Fruit fly (Drosophila melanogaster) whole organism, embryonic: ENCODE data around the gene CG6511.
A peak's percentile ranks its signal among the peaks of the same experiment; 100 is the strongest.

Experiments used
- Ada2b ChIP-seq: fragments of 200-800 bp; sonication (Bioruptor generic); IDR thresholded peaks from 2 replicates; pipeline ENCODE4 v1.3.6; 2022; ENCODE audit warnings: missing biosample characterization, missing genetic modification characterization
- Asciz ChIP-seq: fragments of 200-800 bp; sonication (Bioruptor generic); optimal IDR thresholded peaks from 2 replicates; lab custom pipeline; 2017; ENCODE audit warnings: missing biosample characterization, mild to moderate bottlenecking, missing genetic modification characterization, missing genetic modification reagents
- Bgb ChIP-seq: fragments of 200-800 bp; sonication (Bioruptor generic); IDR thresholded peaks from 2 replicates; pipeline ENCODE4 v1.3.6; 2022; ENCODE audit warnings: missing biosample characterization, missing genetic modification characterization; ENCODE audit not compliant: partially characterized antibody
- Bteb2 ChIP-seq: fragments of 200-800 bp; sonication (Bioruptor generic); optimal IDR thresholded peaks from 2 replicates; lab custom pipeline; 2016; ENCODE audit warnings: missing biosample characterization, missing genetic modification characterization
- CG11093 ChIP-seq: fragments of 200-800 bp; sonication (Bioruptor generic); IDR thresholded peaks from 3 replicates; pipeline ENCODE4 v1.3.6; 2022; ENCODE audit warnings: missing biosample characterization, missing genetic modification characterization
- CG11398 ChIP-seq: fragments of 200-800 bp; sonication (Bioruptor generic); optimal IDR thresholded peaks from 2 replicates; lab custom pipeline; 2016; ENCODE audit warnings: missing biosample characterization, missing genetic modification characterization
- CG12744 ChIP-seq: fragments of 200-800 bp; sonication (Bioruptor generic); optimal IDR thresholded peaks from 2 replicates; lab custom pipeline; 2016; ENCODE audit warnings: missing biosample characterization, missing genetic modification characterization
- CG13296 ChIP-seq: fragments of 200-800 bp; sonication (Bioruptor generic); optimal IDR thresholded peaks from 3 replicates; lab custom pipeline; 2018; ENCODE audit warnings: missing biosample characterization, mild to moderate bottlenecking, missing genetic modification characterization
- CG14965 ChIP-seq: fragments of 200-800 bp; sonication (Bioruptor generic); optimal IDR thresholded peaks from 2 replicates; lab custom pipeline; 2016; ENCODE audit warnings: missing biosample characterization, missing genetic modification characterization, borderline replicate concordance
- CG1602 ChIP-seq: fragments of 200-800 bp; sonication (Bioruptor generic); optimal IDR thresholded peaks from 3 replicates; lab custom pipeline; 2016; ENCODE audit warnings: missing biosample characterization, missing genetic modification characterization
- CG16779 ChIP-seq: fragments of 200-800 bp; sonication (Bioruptor generic); IDR thresholded peaks from 2 replicates; pipeline ENCODE4 v1.3.6; 2022; ENCODE audit warnings: missing biosample characterization, missing genetic modification characterization
- CG17328 ChIP-seq: fragments of 200-800 bp; sonication (Bioruptor generic); IDR thresholded peaks from 2 replicates; pipeline ENCODE4 v1.3.6; 2022; ENCODE audit warnings: missing biosample characterization, missing genetic modification characterization
- CG18476 ChIP-seq: fragments of 200-800 bp; sonication (Bioruptor generic); optimal IDR thresholded peaks from 2 replicates; lab custom pipeline; 2016; ENCODE audit warnings: missing biosample characterization, mild to moderate bottlenecking, missing genetic modification characterization
- CG3065 ChIP-seq: fragments of 200-800 bp; sonication (Bioruptor generic); optimal IDR thresholded peaks from 2 replicates; lab custom pipeline; 2016; ENCODE audit warnings: missing biosample characterization, missing genetic modification characterization
- CG6791 ChIP-seq: fragments of 200-800 bp; sonication (Bioruptor generic); IDR thresholded peaks from 3 replicates; pipeline ENCODE4 v1.3.6; 2022; ENCODE audit warnings: missing biosample characterization, missing genetic modification characterization; ENCODE audit not compliant: partially characterized antibody
- CG7786 ChIP-seq: fragments of 200-800 bp; sonication (Bioruptor generic); optimal IDR thresholded peaks from 2 replicates; lab custom pipeline; 2016; ENCODE audit warnings: missing biosample characterization, missing genetic modification characterization
- CG8281 ChIP-seq: fragments of 200-800 bp; sonication (Bioruptor generic); optimal IDR thresholded peaks from 2 replicates; lab custom pipeline; 2018; ENCODE audit warnings: missing biosample characterization, mild to moderate bottlenecking, missing genetic modification characterization, moderate library complexity
- CG8359 ChIP-seq: fragments of 200-800 bp; sonication (Bioruptor generic); optimal IDR thresholded peaks from 2 replicates; lab custom pipeline; 2017; ENCODE audit warnings: missing biosample characterization, mild to moderate bottlenecking, missing genetic modification characterization, borderline replicate concordance
- CG8924 ChIP-seq: fragments of 200-800 bp; optimal IDR thresholded peaks from 3 replicates; lab custom pipeline; 2019; ENCODE audit warnings: missing biosample characterization, mild to moderate bottlenecking, missing genetic modification characterization, moderate library complexity
- CG9215 ChIP-seq: fragments of 200-800 bp; sonication (Bioruptor generic); IDR thresholded peaks from 2 replicates; pipeline ENCODE4 v1.3.6; 2022; ENCODE audit warnings: missing biosample characterization, missing genetic modification characterization
- Dll ChIP-seq: fragments of 200-800 bp; sonication (Bioruptor generic); IDR thresholded peaks from 4 replicates; pipeline ENCODE4 v1.3.6; 2022; ENCODE audit warnings: missing biosample characterization, missing genetic modification characterization; ENCODE audit not compliant: partially characterized antibody
- Dp ChIP-seq: fragments of 200-800 bp; sonication (Bioruptor generic); optimal IDR thresholded peaks from 2 replicates; lab custom pipeline; 2018; ENCODE audit warnings: missing biosample characterization, mild to moderate bottlenecking, missing genetic modification characterization, moderate library complexity
- Fer2 ChIP-seq: fragments of 200-800 bp; sonication (Bioruptor generic); optimal IDR thresholded peaks from 2 replicates; lab custom pipeline; 2018; ENCODE audit warnings: missing biosample characterization, mild to moderate bottlenecking, missing genetic modification characterization, moderate library complexity
- GATAe ChIP-seq: fragments of 200-800 bp; sonication (Bioruptor generic); conservative IDR thresholded peaks from 2 replicates; pipeline ENCODE4 v1.3.6; 2022; ENCODE audit warnings: missing biosample characterization, missing genetic modification characterization
- Hr39 ChIP-seq: fragments of >200 bp; optimal IDR thresholded peaks from 2 replicates; lab custom pipeline; 2017
- Hr51 ChIP-seq, 2 experiments: fragments of 200-800 bp; sonication (Bioruptor generic); optimal IDR thresholded peaks; 2 replicates in 1 of 2; 3 replicates in 1 of 2; lab custom pipeline; 2016 to 2018; ENCODE audit warnings: missing biosample characterization in 2 of 2, missing genetic modification characterization in 2 of 2, mild to moderate bottlenecking in 1 of 2, moderate library complexity in 1 of 2
- Hr78 ChIP-seq, 2 experiments: fragments of 200-800 bp in 1 of 2; fragments of >200 bp in 1 of 2; sonication (Bioruptor generic) in 1 of 2; optimal IDR thresholded peaks; 2 replicates each; lab custom pipeline; 2017 to 2019; ENCODE audit warnings: missing biosample characterization in 2 of 2, missing genetic modification characterization in 2 of 2, mild to moderate bottlenecking in 1 of 2, moderate library complexity in 1 of 2
- Lim3 ChIP-seq: fragments of 200-800 bp; sonication (Bioruptor generic); IDR thresholded peaks from 2 replicates; pipeline ENCODE4 v1.3.6; 2022; ENCODE audit warnings: missing biosample characterization, missing genetic modification characterization
- Mes4 ChIP-seq: fragments of 200-800 bp; sonication (Bioruptor generic); optimal IDR thresholded peaks from 2 replicates; lab custom pipeline; 2016; ENCODE audit warnings: missing biosample characterization, missing genetic modification characterization
- Nf-YC ChIP-seq: fragments of 200-800 bp; optimal IDR thresholded peaks from 3 replicates; lab custom pipeline; 2019; ENCODE audit warnings: missing biosample characterization, mild to moderate bottlenecking, missing genetic modification characterization, moderate library complexity
- Ptx1 ChIP-seq: fragments of 200-800 bp; sonication (Bioruptor generic); IDR thresholded peaks from 2 replicates; pipeline ENCODE4 v1.3.6; 2022; ENCODE audit warnings: missing biosample characterization, missing genetic modification characterization
- Side ChIP-seq: fragments of 200-800 bp; sonication (Bioruptor generic); optimal IDR thresholded peaks from 2 replicates; lab custom pipeline; 2016; ENCODE audit warnings: missing biosample characterization, missing genetic modification characterization
- Sry-δ ChIP-seq: fragments of 200-800 bp; sonication (Bioruptor generic); optimal IDR thresholded peaks from 2 replicates; lab custom pipeline; 2016; ENCODE audit warnings: missing biosample characterization, missing genetic modification characterization
- Stat92E ChIP-seq, 3 experiments: fragments of >200 bp in 2 of 3; fragments of 200-800 bp in 1 of 3; sonication (Bioruptor generic) in 1 of 3; optimal IDR thresholded peaks; 2 replicates each; lab custom pipeline; 2017 to 2019; ENCODE audit warnings: missing biosample characterization in 3 of 3, missing genetic modification characterization in 3 of 3, mild to moderate bottlenecking in 1 of 3, moderate library complexity in 1 of 3
- ara ChIP-seq: fragments of 200-800 bp; sonication (Bioruptor generic); IDR thresholded peaks from 2 replicates; pipeline ENCODE4 v1.3.6; 2022; ENCODE audit warnings: missing biosample characterization, missing genetic modification characterization
- crol ChIP-seq: fragments of 200-800 bp; sonication (Bioruptor generic); IDR thresholded peaks from 2 replicates; pipeline ENCODE4 v1.3.6; 2022; ENCODE audit warnings: missing biosample characterization, missing genetic modification characterization
- disco-r ChIP-seq: fragments of 200-800 bp; sonication (Bioruptor generic); optimal IDR thresholded peaks from 2 replicates; lab custom pipeline; 2016; ENCODE audit warnings: missing biosample characterization, missing genetic modification characterization
- en ChIP-seq: fragments of 200-800 bp; sonication (Bioruptor generic); optimal IDR thresholded peaks from 2 replicates; lab custom pipeline; 2016; ENCODE audit warnings: missing biosample characterization, missing genetic modification characterization
- ewg ChIP-seq: fragments of 200-800 bp; sonication (Bioruptor generic); optimal IDR thresholded peaks from 3 replicates; lab custom pipeline; 2017; ENCODE audit warnings: mild to moderate bottlenecking, missing biosample characterization, missing genetic modification reagents, missing genetic modification characterization
- grau ChIP-seq: fragments of 200-800 bp; optimal IDR thresholded peaks from 3 replicates; lab custom pipeline; 2019; ENCODE audit warnings: missing biosample characterization, mild to moderate bottlenecking, missing genetic modification characterization, moderate library complexity
- ham ChIP-seq: fragments of 200-800 bp; sonication (Bioruptor generic); IDR thresholded peaks from 2 replicates; pipeline ENCODE4 v1.3.6; 2022; ENCODE audit warnings: missing biosample characterization, missing genetic modification characterization
- inv ChIP-seq: fragments of 200-800 bp; sonication (Bioruptor generic); IDR thresholded peaks from 2 replicates; pipeline ENCODE4 v1.3.6; 2022; ENCODE audit warnings: missing biosample characterization, missing genetic modification characterization; ENCODE audit not compliant: partially characterized antibody
- lmd ChIP-seq: fragments of 200-800 bp; sonication (Bioruptor generic); IDR thresholded peaks from 2 replicates; pipeline ENCODE4 v1.3.6; 2022; ENCODE audit warnings: missing biosample characterization, missing genetic modification characterization
- maf-S ChIP-seq: fragments of 200-800 bp; sonication (Bioruptor generic); optimal IDR thresholded peaks from 2 replicates; lab custom pipeline; 2016; ENCODE audit warnings: missing biosample characterization, missing genetic modification characterization
- mirr ChIP-seq: fragments of 200-800 bp; sonication (Bioruptor generic); optimal IDR thresholded peaks from 3 replicates; lab custom pipeline; 2018; ENCODE audit warnings: missing biosample characterization, mild to moderate bottlenecking, missing genetic modification characterization
- peb ChIP-seq: fragments of 200-800 bp; sonication (Bioruptor generic); IDR thresholded peaks from 2 replicates; pipeline ENCODE4 v1.3.6; 2022; ENCODE audit warnings: missing biosample characterization, missing genetic modification characterization
- salm ChIP-seq: fragments of 200-800 bp; sonication (Bioruptor generic); optimal IDR thresholded peaks from 2 replicates; lab custom pipeline; 2018; ENCODE audit warnings: missing biosample characterization, mild to moderate bottlenecking, missing genetic modification characterization
- slp2 ChIP-seq: fragments of 200-800 bp; sonication (Bioruptor generic); optimal IDR thresholded peaks from 2 replicates; lab custom pipeline; 2016; ENCODE audit warnings: missing biosample characterization, missing genetic modification characterization
- so ChIP-seq: fragments of 200-800 bp; sonication (Bioruptor generic); IDR thresholded peaks from 3 replicates; pipeline ENCODE4 v1.3.6; 2022; ENCODE audit warnings: missing biosample characterization, missing genetic modification characterization
- sob ChIP-seq: fragments of 200-800 bp; sonication (Bioruptor generic); IDR thresholded peaks from 2 replicates; pipeline ENCODE4 v1.3.6; 2022; ENCODE audit warnings: missing biosample characterization, missing genetic modification characterization
- wek ChIP-seq: fragments of 200-800 bp; sonication (Bioruptor generic); optimal IDR thresholded peaks from 3 replicates; lab custom pipeline; 2018; ENCODE audit warnings: missing biosample characterization, mild to moderate bottlenecking, missing genetic modification characterization, moderate library complexity

The CG6511 gene

dm6 chr3L:8721145-8721544 is at the start of gene CG6511, which contains the start of gene CG32022 (continued):
- TF ChIP-seq Nf-YC (tag; lab: Kevin White, UChicago) = peak; percentile 92
- no peak for TF ChIP-seq Bgb (GFP tag; lab: Robert Waterston, UW)
- peak; percentile 46 for TF ChIP-seq Dp (GFP tag; lab: Kevin White, UChicago)
- TF ChIP-seq CG17328 = peak; percentile 91
- peak; percentile 52 for TF ChIP-seq CG14965 (GFP tag; lab: Kevin White, UChicago)
- TF ChIP-seq Lim3 (GFP tag; lab: Robert Waterston, UW) = peak; percentile 86
- peak; percentile 97; the same call in 2 of the 3 replicates for TF ChIP-seq CG11093
- peak; percentile 94 for TF ChIP-seq so (GFP tag; lab: Robert Waterston, UW)
- no peak for TF ChIP-seq CG6791
- peak; percentile 93 for TF ChIP-seq Mes4
- TF ChIP-seq crol (GFP tag; lab: Robert Waterston, UW) = peak; percentile 60
- TF ChIP-seq Hr51 (GFP tag; optimal IDR thresholded peaks at IDR 0.05; lab: Kevin White, UChicago) = peak; percentile 97
- peak; percentile 73 for TF ChIP-seq Sry-δ (GFP tag; lab: Kevin White, UChicago)
- peak; percentile 91 for TF ChIP-seq en (GFP tag; lab: Kevin White, UChicago)
- TF ChIP-seq salm (tag; lab: Kevin White, UChicago) = peak; percentile 93
- peak; percentile 98 for TF ChIP-seq CG9215 (GFP tag; lab: Robert Waterston, UW)
- TF ChIP-seq slp2 (GFP tag; lab: Kevin White, UChicago) = peak; percentile 97
- TF ChIP-seq Hr39 (lab: Kevin White, UChicago) = peak; percentile 55
- peak; percentile 98 for TF ChIP-seq sob (GFP tag; lab: Robert Waterston, UW)
- TF ChIP-seq CG3065 (GFP tag; lab: Kevin White, UChicago) = peak; percentile 92
- peak; percentile 78 for TF ChIP-seq wek (GFP tag; lab: Kevin White, UChicago)
- TF ChIP-seq CG7786 = peak; percentile 98
- TF ChIP-seq Stat92E (GFP tag; optimal IDR thresholded peaks at IDR 0.05; lab: Kevin White, UChicago) = peak in 1 of 3 experiments; percentile 88
- peak; percentile 97 for TF ChIP-seq maf-S (GFP tag; lab: Kevin White, UChicago)
- TF ChIP-seq ara = peak; percentile 90
- peak in 1 of 2 experiments; percentile 75 for TF ChIP-seq Hr78 (GFP tag; optimal IDR thresholded peaks at IDR 0.05; lab: Kevin White, UChicago)
- TF ChIP-seq grau = peak; percentile 97
- TF ChIP-seq CG16779 (GFP tag; lab: Robert Waterston, UW) = peak; percentile 85
- TF ChIP-seq CG13296 (GFP tag; lab: Kevin White, UChicago) = peak; percentile 96
- TF ChIP-seq Ada2b (GFP tag; lab: Robert Waterston, UW) = peak; percentile 94
- peak; percentile 88 for TF ChIP-seq CG8281 (tag; lab: Kevin White, UChicago)
- TF ChIP-seq Dll (GFP tag; lab: Robert Waterston, UW) = no peak
- TF ChIP-seq CG11398 = peak; percentile 93
- peak; percentile 89 for TF ChIP-seq GATAe (GFP tag; lab: Robert Waterston, UW)
- peak; percentile 94 for TF ChIP-seq mirr (GFP tag; lab: Kevin White, UChicago)
- TF ChIP-seq Ptx1 (GFP tag; lab: Robert Waterston, UW) = peak; percentile 98
- TF ChIP-seq Asciz (GFP tag; lab: Kevin White, UChicago) = peak; percentile 88
- peak; percentile 93 for TF ChIP-seq peb (GFP tag; lab: Robert Waterston, UW)
- peak; percentile 97 for TF ChIP-seq Bteb2
- peak; percentile 94 for TF ChIP-seq CG18476
- TF ChIP-seq Side (GFP tag; lab: Kevin White, UChicago) = peak; percentile 96
- TF ChIP-seq lmd (GFP tag; lab: Robert Waterston, UW) = peak; percentile 97
- peak; percentile 96 for TF ChIP-seq CG8924 (tag; lab: Kevin White, UChicago)
- TF ChIP-seq CG1602 = peak; percentile 97
- TF ChIP-seq Fer2 (tag; lab: Kevin White, UChicago) = peak; percentile 96
- peak; percentile 94 for TF ChIP-seq ewg (GFP tag; lab: Kevin White, UChicago)
- TF ChIP-seq CG8359 (GFP tag; lab: Kevin White, UChicago) = peak; percentile 89
- TF ChIP-seq inv (GFP tag; lab: Robert Waterston, UW) = no peak
- TF ChIP-seq CG12744 (GFP tag; lab: Kevin White, UChicago) = peak; percentile 96
- TF ChIP-seq ham (GFP tag; lab: Robert Waterston, UW) = peak; percentile 89
- TF ChIP-seq disco-r (GFP tag; lab: Kevin White, UChicago) = peak; percentile 95
